Fruit fly (Drosophila melanogaster): ENCODE results near the gene Idi.

- no peak for TF ChIP-seq Hr39 (GFP tag; optimal IDR thresholded peaks at IDR 0.05)
- no peak for TF ChIP-seq topi (GFP tag; optimal IDR thresholded peaks at IDR 0.05)
- TF ChIP-seq CG16779 (tag; optimal IDR thresholded peaks at IDR 0.05): no peak
- TF ChIP-seq net (GFP tag; optimal IDR thresholded peaks at IDR 0.05): no peak
- TF ChIP-seq fkh (GFP tag; optimal IDR thresholded peaks at IDR 0.05): no peak
- TF ChIP-seq CG34406 (GFP tag; optimal IDR thresholded peaks at IDR 0.05): no peak
- no peak for TF ChIP-seq svp (GFP tag)
Observed at dm6 chr3R:21260795-21261194, 9.1 kb upstream of the Idi start.
